Fruit fly (Drosophila melanogaster): ENCODE measurements around the gene CG42788.

Gene CG42788

DNA sequence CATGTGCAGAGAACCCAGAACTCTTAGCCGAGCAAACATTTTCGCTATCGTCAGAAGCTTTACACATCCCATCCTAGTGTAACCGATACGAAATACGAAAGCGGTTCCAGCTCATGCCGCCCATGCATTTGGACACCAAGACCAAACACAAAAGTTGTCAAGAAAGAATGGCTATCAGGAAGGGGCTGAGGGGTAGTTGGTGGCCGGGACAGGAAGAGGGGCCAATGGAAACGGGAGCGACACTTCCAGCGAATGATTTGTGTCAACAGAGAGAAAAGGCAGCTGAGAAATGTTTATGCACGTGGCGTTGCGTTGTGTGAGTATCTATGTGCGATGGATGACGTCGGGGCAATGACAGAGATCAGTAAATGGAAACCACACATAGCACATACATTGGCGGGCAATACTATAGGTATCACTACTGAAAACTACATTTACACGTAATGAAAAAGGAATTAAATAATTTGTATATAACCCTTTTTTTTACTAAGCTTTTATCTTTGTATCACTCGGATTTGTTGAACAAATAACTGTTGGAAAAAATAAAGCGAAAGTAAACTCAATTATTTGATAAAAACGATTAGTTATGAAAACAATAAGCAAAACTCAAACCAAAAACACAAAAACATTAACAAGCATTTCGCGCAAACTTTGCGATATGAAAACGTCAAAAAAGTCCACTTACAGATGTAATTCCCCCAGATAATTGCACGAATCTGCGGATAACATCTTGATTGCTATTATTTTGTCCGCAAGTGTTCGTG lies 17.1 kb downstream of the CG42788 start (continued):
- peak; percentile 77 for TF ChIP-seq CG10669 (GFP tag; optimal IDR thresholded peaks at IDR 0.05)
- TF ChIP-seq CG11762 (GFP tag; optimal IDR thresholded peaks at IDR 0.05; ENCODE audit: insufficient read depth): peak; percentile 69
- peak; percentile 23 for TF ChIP-seq esn (GFP tag; optimal IDR thresholded peaks at IDR 0.05)
- peak; percentile 41 for TF ChIP-seq CG11902 (GFP tag; optimal IDR thresholded peaks at IDR 0.05)
- TF ChIP-seq topi (GFP tag; optimal IDR thresholded peaks at IDR 0.05): peak; percentile 57
- peak; percentile 64 for TF ChIP-seq Sox14 (GFP tag; optimal IDR thresholded peaks at IDR 0.05)
- peak; percentile 61 for TF ChIP-seq CG7368 (GFP tag; optimal IDR thresholded peaks at IDR 0.05)
- TF ChIP-seq dac (GFP tag; optimal IDR thresholded peaks at IDR 0.05): peak; percentile 69
- peak; percentile 77 for TF ChIP-seq Lpt (GFP tag; optimal IDR thresholded peaks at IDR 0.05)
- TF ChIP-seq CG3919 (GFP tag; optimal IDR thresholded peaks at IDR 0.05): peak; percentile 77
- peak; percentile 53 for TF ChIP-seq cyc (GFP tag; optimal IDR thresholded peaks at IDR 0.05)
- TF ChIP-seq CG15336 (GFP tag; IDR thresholded peaks at IDR 0.05): peak; percentile 69
- TF ChIP-seq CG8119 (GFP tag; IDR thresholded peaks at IDR 0.05): peak; percentile 77
- no peak for TF ChIP-seq Ets21C (GFP tag; optimal IDR thresholded peaks at IDR 0.05)
- TF ChIP-seq CG1621 (tag; optimal IDR thresholded peaks at IDR 0.05): peak; percentile 66
- peak; percentile 58 for TF ChIP-seq Sox15 (GFP tag; optimal IDR thresholded peaks at IDR 0.05)
- peak; percentile 95 for TF ChIP-seq Eip78C (GFP tag)
- peak; percentile 82 for TF ChIP-seq fd59A (GFP tag; optimal IDR thresholded peaks at IDR 0.05)
- TF ChIP-seq CG6808 (GFP tag; optimal IDR thresholded peaks at IDR 0.05): peak; percentile 81
- peak; percentile 81 for TF ChIP-seq Eip75B (GFP tag; optimal IDR thresholded peaks at IDR 0.05)
- TF ChIP-seq CG4318 (GFP tag; optimal IDR thresholded peaks at IDR 0.05): peak; percentile 88
- no peak for TF ChIP-seq Hr38 (GFP tag; optimal IDR thresholded peaks at IDR 0.05)
- peak; percentile 62 for TF ChIP-seq fkh (GFP tag; optimal IDR thresholded peaks at IDR 0.05)
- peak; percentile 78 for TF ChIP-seq net (GFP tag; optimal IDR thresholded peaks at IDR 0.05)
- peak; percentile 53; the same call in 2 of the 3 replicates for TF ChIP-seq eg (GFP tag; IDR thresholded peaks at IDR 0.05)
- peak; percentile 37 to 93 for TF ChIP-seq salr (GFP tag; optimal IDR thresholded peaks at IDR 0.05)
- TF ChIP-seq Smox (GFP tag; optimal IDR thresholded peaks at IDR 0.05): peak; percentile 9
- peak; percentile 5 for TF ChIP-seq Met (GFP tag; optimal IDR thresholded peaks at IDR 0.05)
- TF ChIP-seq Ets96B (tag; optimal IDR thresholded peaks at IDR 0.05): peak; percentile 82
- peak; percentile 71 for TF ChIP-seq CG3032 (tag; optimal IDR thresholded peaks at IDR 0.05)
- peak; percentile 64 for TF ChIP-seq CG34406 (GFP tag; optimal IDR thresholded peaks at IDR 0.05)
- peak; percentile 34 for TF ChIP-seq Hr39 (GFP tag; optimal IDR thresholded peaks at IDR 0.05)
- TF ChIP-seq CG8319 (GFP tag; optimal IDR thresholded peaks at IDR 0.05): peak; percentile 59
- TF ChIP-seq pdm3 (GFP tag; optimal IDR thresholded peaks at IDR 0.05): peak; percentile 81
- peak; percentile 62 for TF ChIP-seq CG8632 (GFP tag; optimal IDR thresholded peaks at IDR 0.05)

DNA sequence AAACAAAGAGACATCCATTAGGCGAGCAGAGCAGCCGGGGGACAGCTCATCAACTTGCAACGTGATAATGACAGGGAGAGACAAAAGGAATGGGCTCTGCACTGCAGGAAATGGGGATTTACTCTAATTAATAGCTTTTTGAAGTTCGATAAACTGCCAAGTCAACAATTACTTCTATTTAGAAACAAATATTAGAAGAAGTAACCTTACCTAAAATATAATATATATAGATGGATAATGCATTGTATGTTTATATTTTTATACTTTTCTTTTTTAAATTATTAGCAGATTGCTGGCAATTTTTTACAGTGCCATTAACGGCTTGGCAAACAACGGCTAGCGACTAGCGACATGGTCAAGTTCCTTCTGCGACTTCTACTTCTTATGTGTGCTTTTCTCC lies 18.1 kb downstream of the CG42788 start:
- TF ChIP-seq pdm3 (GFP tag; optimal IDR thresholded peaks at IDR 0.05): no peak
- TF ChIP-seq fd85E (GFP tag; optimal IDR thresholded peaks at IDR 0.05): no peak
- TF ChIP-seq CG9139 (GFP tag; optimal IDR thresholded peaks at IDR 0.05): no peak
- TF ChIP-seq Hr4 (GFP tag; optimal IDR thresholded peaks at IDR 0.05): no peak
- TF ChIP-seq CG34406 (GFP tag; optimal IDR thresholded peaks at IDR 0.05): no peak
- no peak for TF ChIP-seq fkh (GFP tag; optimal IDR thresholded peaks at IDR 0.05)
- peak; percentile 62; the same call in 1 of the 3 replicates for TF ChIP-seq eg (GFP tag; IDR thresholded peaks at IDR 0.05)
- TF ChIP-seq CG11902 (GFP tag; optimal IDR thresholded peaks at IDR 0.05): no peak
- peak in 1 of 2 experiments; percentile 60 for TF ChIP-seq salr (GFP tag; optimal IDR thresholded peaks at IDR 0.05)
- no peak for TF ChIP-seq Hr39 (GFP tag; optimal IDR thresholded peaks at IDR 0.05)
- no peak for TF ChIP-seq Sox14 (GFP tag; optimal IDR thresholded peaks at IDR 0.05)
- TF ChIP-seq Ets21C (GFP tag; optimal IDR thresholded peaks at IDR 0.05): no peak
- TF ChIP-seq Blimp-1 (GFP tag; optimal IDR thresholded peaks at IDR 0.05): no peak
- peak; percentile 54 for TF ChIP-seq CG8119 (GFP tag; IDR thresholded peaks at IDR 0.05)
- TF ChIP-seq cyc (GFP tag; optimal IDR thresholded peaks at IDR 0.05): no peak
- peak; percentile 25 for TF ChIP-seq acj6 (GFP tag; optimal IDR thresholded peaks at IDR 0.05)
- TF ChIP-seq Lpt (GFP tag; optimal IDR thresholded peaks at IDR 0.05): peak; percentile 46
- no peak for TF ChIP-seq CG7368 (GFP tag; optimal IDR thresholded peaks at IDR 0.05)
- TF ChIP-seq spab (GFP tag; optimal IDR thresholded peaks at IDR 0.05): no peak
- no peak for TF ChIP-seq ss (GFP tag; optimal IDR thresholded peaks at IDR 0.05)
- peak; percentile 15 for TF ChIP-seq dac (GFP tag; optimal IDR thresholded peaks at IDR 0.05)
- TF ChIP-seq net (GFP tag; optimal IDR thresholded peaks at IDR 0.05): peak; percentile 7
- TF ChIP-seq svp (GFP tag): no peak
- peak; percentile 75 for TF ChIP-seq Eip78C (GFP tag)
- no peak for TF ChIP-seq topi (GFP tag; optimal IDR thresholded peaks at IDR 0.05)
- TF ChIP-seq CG10669 (GFP tag; optimal IDR thresholded peaks at IDR 0.05): no peak
- no peak for TF ChIP-seq Sox102F (GFP tag; optimal IDR thresholded peaks at IDR 0.05)
- TF ChIP-seq CG8319 (GFP tag; optimal IDR thresholded peaks at IDR 0.05): no peak
- no peak for TF ChIP-seq Hr38 (GFP tag; optimal IDR thresholded peaks at IDR 0.05)
- TF ChIP-seq lz (GFP tag; optimal IDR thresholded peaks at IDR 0.05): no peak
- TF ChIP-seq CG3032 (tag; optimal IDR thresholded peaks at IDR 0.05): peak; percentile 32
- TF ChIP-seq CG6808 (GFP tag; optimal IDR thresholded peaks at IDR 0.05): no peak
